Fruit fly (Drosophila melanogaster) Kc167 (cell line): Measurements from ENCODE around the gene Noa36.

Source experiments
- Myc ChIP-seq: fragments of >200 bp; optimal IDR thresholded peaks from 2 replicates; lab custom pipeline; 2017; ENCODE audit warnings: missing external identifiers
- Sin3A ChIP-seq: fragments of >200 bp; optimal IDR thresholded peaks from 2 replicates; lab custom pipeline; 2018; ENCODE audit warnings: missing external identifiers
- h ChIP-seq: fragments of >200 bp; optimal IDR thresholded peaks from 3 replicates; lab custom pipeline; 2018; ENCODE audit warnings: missing external identifiers
- psq ChIP-seq: fragments of >200 bp; optimal IDR thresholded peaks from 2 replicates; lab custom pipeline; 2017; ENCODE audit warnings: missing external identifiers
- ttk ChIP-seq: sonication (Bioruptor generic); optimal IDR thresholded peaks from 2 replicates; lab custom pipeline; 2017; ENCODE audit warnings: missing external identifiers

DNA sequence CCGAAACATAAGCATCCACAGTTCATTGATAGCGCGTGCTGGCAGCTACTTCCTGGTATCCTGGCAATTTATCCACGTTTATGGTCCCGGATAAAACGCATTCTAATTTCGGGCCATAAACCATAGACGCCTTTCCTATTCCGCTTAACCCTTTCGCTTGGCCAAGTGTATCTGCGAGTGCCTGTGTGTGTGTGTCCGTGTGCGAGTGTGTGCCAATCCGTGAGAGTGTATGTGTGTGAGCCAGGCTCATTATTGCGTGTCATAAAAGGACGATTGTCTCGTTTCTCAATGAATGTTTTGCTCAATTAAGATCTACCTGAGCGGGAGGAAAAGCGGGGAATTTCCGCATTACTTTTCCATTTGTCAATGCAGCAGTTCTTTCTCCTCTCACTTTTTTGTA is 12.9 kb downstream of the Noa36 start:
- no peak for TF ChIP-seq psq
- no peak for TF ChIP-seq Myc
- no peak for TF ChIP-seq h (lab: Kevin White, UChicago)
- no peak for TF ChIP-seq Sin3A
- no peak for TF ChIP-seq ttk (lab: Kevin White, UChicago)
